Fruit fly (Drosophila melanogaster) whole organism, embryonic: ENCODE measurements around the gene Rpt6R.

Experiments
- Asciz ChIP-seq: fragments of 200-800 bp; sonication (Bioruptor generic); optimal IDR thresholded peaks from 2 replicates; lab custom pipeline; 2017; ENCODE audit warnings: missing biosample characterization, mild to moderate bottlenecking, missing genetic modification characterization, missing genetic modification reagents
- Awh ChIP-seq: fragments of 200-800 bp; sonication (Bioruptor generic); IDR thresholded peaks from 2 replicates; pipeline ENCODE4, ENCODE4 v1.3.6; 2022; ENCODE audit warnings: missing biosample characterization, missing genetic modification characterization
- BEAF-32 ChIP-seq: fragments of 200-800 bp; sonication (Bioruptor generic); optimal IDR thresholded peaks from 3 replicates; lab custom pipeline; 2017; ENCODE audit warnings: missing biosample characterization, missing genetic modification characterization, mild to moderate bottlenecking, moderate library complexity, missing genetic modification reagents
- CG10366 ChIP-seq: fragments of 200-800 bp; sonication (Bioruptor generic); IDR thresholded peaks from 2 replicates; pipeline ENCODE4 v1.3.6; 2022; ENCODE audit warnings: missing biosample characterization, missing genetic modification characterization
- CG11093 ChIP-seq: fragments of 200-800 bp; sonication (Bioruptor generic); IDR thresholded peaks from 3 replicates; pipeline ENCODE4 v1.3.6; 2022; ENCODE audit warnings: missing biosample characterization, missing genetic modification characterization
- CG1233 ChIP-seq: fragments of 200-800 bp; sonication (Bioruptor generic); optimal IDR thresholded peaks from 4 replicates; lab custom pipeline; 2018; ENCODE audit warnings: missing biosample characterization, mild to moderate bottlenecking, missing genetic modification characterization
- CG13894 ChIP-seq: fragments of 200-800 bp; sonication (Bioruptor generic); optimal IDR thresholded peaks from 3 replicates; lab custom pipeline; 2018; ENCODE audit warnings: missing biosample characterization, mild to moderate bottlenecking, missing genetic modification characterization, moderate library complexity
- CG17568 ChIP-seq: fragments of 200-800 bp; sonication (Bioruptor generic); optimal IDR thresholded peaks from 2 replicates; lab custom pipeline; 2018; ENCODE audit warnings: missing biosample characterization, mild to moderate bottlenecking, missing genetic modification characterization, moderate library complexity
- CG18262 ChIP-seq: fragments of 200-800 bp; optimal IDR thresholded peaks from 3 replicates; lab custom pipeline; 2019; ENCODE audit warnings: missing biosample characterization, mild to moderate bottlenecking, missing genetic modification characterization, moderate library complexity
- CG2116 ChIP-seq: fragments of 200-800 bp; sonication (Bioruptor generic); optimal IDR thresholded peaks from 3 replicates; lab custom pipeline; 2018; ENCODE audit warnings: missing biosample characterization, mild to moderate bottlenecking, missing genetic modification characterization
- CG30431 ChIP-seq: fragments of 200-800 bp; sonication (Bioruptor generic); optimal IDR thresholded peaks from 2 replicates; lab custom pipeline; 2017; ENCODE audit warnings: missing biosample characterization, missing genetic modification characterization
- CG3995 ChIP-seq: fragments of 200-800 bp; sonication (Bioruptor generic); optimal IDR thresholded peaks from 3 replicates; lab custom pipeline; 2016; ENCODE audit warnings: missing biosample characterization, missing genetic modification characterization
- CG5180 ChIP-seq: fragments of 200-800 bp; sonication (Bioruptor generic); optimal IDR thresholded peaks from 3 replicates; lab custom pipeline; 2017; ENCODE audit warnings: missing biosample characterization, missing genetic modification characterization, mild to moderate bottlenecking, moderate library complexity, missing genetic modification reagents
- CG6654 ChIP-seq: fragments of 200-800 bp; sonication (Bioruptor generic); optimal IDR thresholded peaks from 2 replicates; lab custom pipeline; 2017; ENCODE audit warnings: missing biosample characterization, mild to moderate bottlenecking, missing genetic modification characterization
- CG6791 ChIP-seq: fragments of 200-800 bp; sonication (Bioruptor generic); IDR thresholded peaks from 3 replicates; pipeline ENCODE4 v1.3.6; 2022; ENCODE audit warnings: missing biosample characterization, missing genetic modification characterization; ENCODE audit not compliant: partially characterized antibody
- CG9727 ChIP-seq: fragments of 200-800 bp; sonication (Bioruptor generic); optimal IDR thresholded peaks from 3 replicates; lab custom pipeline; 2017; ENCODE audit warnings: missing biosample characterization, mild to moderate bottlenecking, missing genetic modification characterization
- CG9817 ChIP-seq: fragments of 200-800 bp; sonication (Bioruptor generic); optimal IDR thresholded peaks from 2 replicates; lab custom pipeline; 2018; ENCODE audit warnings: missing biosample characterization, mild to moderate bottlenecking, missing genetic modification characterization, moderate library complexity
- CG9876 ChIP-seq: fragments of 200-800 bp; sonication (Bioruptor generic); optimal IDR thresholded peaks from 2 replicates; lab custom pipeline; 2016; ENCODE audit warnings: missing biosample characterization, missing genetic modification characterization
- CHES-1-like ChIP-seq: fragments of 200-800 bp; sonication (Bioruptor generic); optimal IDR thresholded peaks from 2 replicates; lab custom pipeline; 2016; ENCODE audit warnings: missing biosample characterization, missing genetic modification characterization
- CoRest ChIP-seq: fragments of 200-800 bp; sonication (Bioruptor generic); optimal IDR thresholded peaks from 3 replicates; lab custom pipeline; 2018; ENCODE audit warnings: missing biosample characterization, mild to moderate bottlenecking, missing genetic modification characterization, moderate library complexity
- Dfd ChIP-seq, 2 experiments: fragments of >200 bp; optimal IDR thresholded peaks; 2 replicates each; lab custom pipeline; 2017; ENCODE audit warnings: missing biosample characterization in 2 of 2, missing genetic modification characterization in 2 of 2
- Dip2 ChIP-seq: fragments of 200-800 bp; sonication (Bioruptor generic); IDR thresholded peaks from 2 replicates; pipeline ENCODE4 v1.3.6; 2022; ENCODE audit warnings: missing biosample characterization, missing genetic modification characterization
- Doc2 ChIP-seq: fragments of 200-800 bp; sonication (Bioruptor generic); IDR thresholded peaks from 2 replicates; pipeline ENCODE4 v1.3.6; 2022; ENCODE audit warnings: missing biosample characterization, missing genetic modification characterization
- HHEX ChIP-seq: fragments of 200-800 bp; sonication (Bioruptor generic); optimal IDR thresholded peaks from 3 replicates; lab custom pipeline; 2017; ENCODE audit warnings: missing biosample characterization, mild to moderate bottlenecking, missing genetic modification characterization, missing genetic modification reagents
- HLH54F ChIP-seq: fragments of 200-800 bp; sonication (Bioruptor generic); optimal IDR thresholded peaks from 3 replicates; lab custom pipeline; 2016; ENCODE audit warnings: missing biosample characterization, missing genetic modification characterization
- Hmx ChIP-seq: fragments of 200-800 bp; sonication (Bioruptor generic); optimal IDR thresholded peaks from 2 replicates; lab custom pipeline; 2016; ENCODE audit warnings: missing biosample characterization, missing genetic modification characterization
- Lhr ChIP-seq: fragments of 200-800 bp; sonication (Bioruptor generic); optimal IDR thresholded peaks from 3 replicates; lab custom pipeline; 2017; ENCODE audit warnings: mild to moderate bottlenecking, missing biosample characterization, missing genetic modification reagents, missing genetic modification characterization
- Max ChIP-seq: fragments of 200-800 bp; sonication (Bioruptor generic); optimal IDR thresholded peaks from 2 replicates; lab custom pipeline; 2016; ENCODE audit warnings: missing biosample characterization, mild to moderate bottlenecking, missing genetic modification characterization
- Med ChIP-seq: fragments of 200-800 bp; sonication (Bioruptor generic); peaks from one replicate; lab custom pipeline; 2016; ENCODE audit warnings: missing biosample characterization, missing genetic modification characterization, mild to moderate bottlenecking, inconsistent platforms, moderate library complexity
- Oli ChIP-seq: fragments of 200-800 bp; sonication (Bioruptor generic); optimal IDR thresholded peaks from 2 replicates; lab custom pipeline; 2018; ENCODE audit warnings: missing biosample characterization, mild to moderate bottlenecking, missing genetic modification characterization, moderate library complexity
- Sin3A ChIP-seq: fragments of >200 bp; optimal IDR thresholded peaks from 2 replicates; lab custom pipeline; 2018
- Stat92E ChIP-seq, 3 experiments: fragments of >200 bp in 2 of 3; fragments of 200-800 bp in 1 of 3; sonication (Bioruptor generic) in 1 of 3; optimal IDR thresholded peaks; 2 replicates each; lab custom pipeline; 2017 to 2019; ENCODE audit warnings: missing biosample characterization in 3 of 3, missing genetic modification characterization in 3 of 3, mild to moderate bottlenecking in 1 of 3, moderate library complexity in 1 of 3
- Taf1 ChIP-seq: fragments of 200-800 bp; sonication (Bioruptor generic); IDR thresholded peaks from 2 replicates; pipeline ENCODE4 v1.3.6; 2022; ENCODE audit warnings: missing biosample characterization, missing genetic modification characterization
- Xbp1 ChIP-seq: fragments of 200-800 bp; sonication (Bioruptor generic); optimal IDR thresholded peaks from 3 replicates; lab custom pipeline; 2016; ENCODE audit warnings: missing biosample characterization, mild to moderate bottlenecking, missing genetic modification characterization
- cad ChIP-seq: fragments of >200 bp; optimal IDR thresholded peaks from 2 replicates; lab custom pipeline; 2017; ENCODE audit warnings: missing biosample characterization, missing genetic modification characterization
- caup ChIP-seq: fragments of 200-800 bp; sonication (Bioruptor generic); optimal IDR thresholded peaks from 3 replicates; lab custom pipeline; 2017; ENCODE audit warnings: missing biosample characterization, mild to moderate bottlenecking, missing genetic modification characterization, moderate library complexity; ENCODE audit not compliant: severe bottlenecking
- corto ChIP-seq: fragments of 200-800 bp; sonication (Bioruptor generic); optimal IDR thresholded peaks from 2 replicates; lab custom pipeline; 2016; ENCODE audit warnings: missing biosample characterization, mild to moderate bottlenecking, missing genetic modification characterization, moderate library complexity
- disco-r ChIP-seq: fragments of 200-800 bp; sonication (Bioruptor generic); optimal IDR thresholded peaks from 2 replicates; lab custom pipeline; 2016; ENCODE audit warnings: missing biosample characterization, missing genetic modification characterization
- dysf ChIP-seq: fragments of 200-800 bp; sonication (Bioruptor generic); IDR thresholded peaks from 3 replicates; pipeline ENCODE4 v1.3.6; 2022; ENCODE audit warnings: missing biosample characterization, missing genetic modification characterization
- gt ChIP-seq: fragments of 200-800 bp; sonication (Bioruptor generic); IDR thresholded peaks from 2 replicates; pipeline ENCODE4 v1.3.6; 2022; ENCODE audit warnings: missing biosample characterization, missing genetic modification characterization
- ham ChIP-seq: fragments of 200-800 bp; sonication (Bioruptor generic); IDR thresholded peaks from 2 replicates; pipeline ENCODE4 v1.3.6; 2022; ENCODE audit warnings: missing biosample characterization, missing genetic modification characterization
- hth ChIP-seq: fragments of >200 bp; optimal IDR thresholded peaks from 2 replicates; lab custom pipeline; 2017; ENCODE audit warnings: inconsistent platforms
- knrl ChIP-seq: fragments of 200-800 bp; sonication (Bioruptor generic); IDR thresholded peaks from 3 replicates; pipeline ENCODE4 v1.3.6; 2022; ENCODE audit warnings: missing biosample characterization, missing genetic modification characterization; ENCODE audit not compliant: partially characterized antibody
- lab ChIP-seq: fragments of 200-800 bp; sonication (Bioruptor generic); optimal IDR thresholded peaks from 3 replicates; lab custom pipeline; 2017; ENCODE audit warnings: missing biosample characterization, missing genetic modification characterization, mild to moderate bottlenecking, moderate library complexity, missing genetic modification reagents
- lilli ChIP-seq: fragments of 200-800 bp; sonication (Bioruptor generic); optimal IDR thresholded peaks from 3 replicates; lab custom pipeline; 2016; ENCODE audit warnings: missing biosample characterization, missing genetic modification characterization
- phol ChIP-seq: fragments of 200-800 bp; sonication (Bioruptor generic); optimal IDR thresholded peaks from 3 replicates; lab custom pipeline; 2018; ENCODE audit warnings: missing biosample characterization, mild to moderate bottlenecking, missing genetic modification characterization, moderate library complexity
- scrt ChIP-seq: fragments of 200-800 bp; sonication (Bioruptor generic); optimal IDR thresholded peaks from 2 replicates; lab custom pipeline; 2018; ENCODE audit warnings: missing biosample characterization, mild to moderate bottlenecking, missing genetic modification characterization, moderate library complexity
- shn ChIP-seq: fragments of 200-800 bp; sonication (Bioruptor generic); optimal IDR thresholded peaks from 3 replicates; lab custom pipeline; 2016; ENCODE audit warnings: missing biosample characterization, missing genetic modification characterization
- tin ChIP-seq: fragments of 200-800 bp; sonication (Bioruptor generic); optimal IDR thresholded peaks from 3 replicates; lab custom pipeline; 2016; ENCODE audit warnings: missing biosample characterization, missing genetic modification characterization
- tll ChIP-seq, 2 experiments: fragments of 200-800 bp in 1 of 2; fragments of >200 bp in 1 of 2; sonication (Bioruptor generic) in 1 of 2; optimal IDR thresholded peaks; 2 replicates each; lab custom pipeline; 2017 to 2019; ENCODE audit warnings: missing biosample characterization in 2 of 2, missing genetic modification characterization in 2 of 2, mild to moderate bottlenecking in 1 of 2, moderate library complexity in 1 of 2
- zen ChIP-seq: fragments of 200-800 bp; sonication (Bioruptor generic); optimal IDR thresholded peaks from 3 replicates; lab custom pipeline; 2018; ENCODE audit warnings: missing biosample characterization, mild to moderate bottlenecking, missing genetic modification characterization, moderate library complexity

The Rpt6R gene

dm6 chr3R:30536432-30536831 is 47.1 kb downstream of the Rpt6R start (continued):
- TF ChIP-seq Taf1 (GFP tag; lab: Robert Waterston, UW) (no peak), zen (tag; lab: Kevin White, UChicago) (no peak), Asciz (no peak), CG10366 (GFP tag; lab: Robert Waterston, UW) (peak; percentile 13; the same call in 1 of the 2 replicates), CG3995 (GFP tag; lab: Kevin White, UChicago) (no peak), Max (no peak), Oli (tag; lab: Kevin White, UChicago) (peak; percentile 27), CoRest (peak; percentile 26), CHES-1-like (GFP tag; lab: Kevin White, UChicago) (no peak), HLH54F (GFP tag; lab: Kevin White, UChicago) (no peak), Xbp1 (GFP tag; lab: Kevin White, UChicago) (peak; percentile 9), knrl (GFP tag; lab: Robert Waterston, UW) (no peak), HHEX (no peak), CG6654 (GFP tag; lab: Kevin White, UChicago) (no peak), gt (GFP tag; lab: Robert Waterston, UW) (no peak), disco-r (GFP tag; lab: Kevin White, UChicago) (no peak), Med (GFP tag; lab: Kevin White, UChicago) (peak; percentile 17), CG18262 (tag; lab: Kevin White, UChicago) (no peak), CG17568 (GFP tag; lab: Kevin White, UChicago) (no peak), CG2116 (GFP tag; lab: Kevin White, UChicago) (no peak), CG9727 (GFP tag; lab: Kevin White, UChicago) (no peak), ham (no peak), dysf (peak; percentile 61; the same call in 2 of the 3 replicates), scrt (no peak), Lhr (GFP tag; lab: Kevin White, UChicago) (no peak), cad (GFP tag; lab: Kevin White, UChicago) (no peak), CG30431 (GFP tag; lab: Kevin White, UChicago) (no peak), lab (GFP tag; lab: Kevin White, UChicago) (no peak), CG1233 (GFP tag; lab: Kevin White, UChicago) (no peak), Hmx (no peak), corto (GFP tag; lab: Kevin White, UChicago) (no peak), Doc2 (GFP tag; lab: Robert Waterston, UW) (no peak), tll (GFP tag; optimal IDR thresholded peaks at IDR 0.05; lab: Kevin White, UChicago) (no peak), CG13894 (tag; lab: Kevin White, UChicago) (no peak), CG6791 (no peak), lilli (GFP tag; lab: Kevin White, UChicago) (peak; percentile 11), CG5180 (GFP tag; lab: Kevin White, UChicago) (no peak), CG9817 (tag; lab: Kevin White, UChicago) (peak; percentile 33), phol (tag; lab: Kevin White, UChicago) (no peak), caup (no peak), BEAF-32 (GFP tag; lab: Kevin White, UChicago) (no peak), tin (GFP tag; lab: Kevin White, UChicago) (no peak), Stat92E (GFP tag; optimal IDR thresholded peaks at IDR 0.05; lab: Kevin White, UChicago) (no peak), Dfd (GFP tag; optimal IDR thresholded peaks at IDR 0.05; lab: Kevin White, UChicago) (no peak), Awh (no peak), Dip2 (no peak), CG11093 (GFP tag; lab: Robert Waterston, UW) (no peak), Sin3A (no peak), CG9876 (no peak), hth (no peak), shn (GFP tag; lab: Kevin White, UChicago) (no peak)
